Fruit fly (Drosophila melanogaster) whole organism, embryonic: ENCODE data around the gene Etfb.

Experiments
- Atf3 ChIP-seq: fragments of 200-800 bp; sonication (Bioruptor generic); optimal IDR thresholded peaks from 3 replicates; lab custom pipeline; 2016; ENCODE audit warnings: missing biosample characterization, missing genetic modification characterization
- CG11695 ChIP-seq: fragments of 200-800 bp; sonication (Bioruptor generic); IDR thresholded peaks from 3 replicates; pipeline ENCODE4 v1.3.6; 2022; ENCODE audit warnings: missing biosample characterization, missing genetic modification characterization
- CG12219 ChIP-seq: fragments of 200-800 bp; sonication (Bioruptor generic); optimal IDR thresholded peaks from 3 replicates; lab custom pipeline; 2018; ENCODE audit warnings: missing biosample characterization, mild to moderate bottlenecking, missing genetic modification characterization
- CG14667 ChIP-seq: fragments of 200-800 bp; sonication (Bioruptor generic); IDR thresholded peaks from 2 replicates; pipeline ENCODE4 v1.3.6; 2022; ENCODE audit warnings: missing biosample characterization, missing genetic modification characterization
- CG15011 ChIP-seq: fragments of 200-800 bp; sonication (Bioruptor generic); optimal IDR thresholded peaks from 3 replicates; lab custom pipeline; 2018; ENCODE audit warnings: missing biosample characterization, mild to moderate bottlenecking, missing genetic modification characterization
- CG1603 ChIP-seq: fragments of 200-800 bp; sonication (Bioruptor generic); optimal IDR thresholded peaks from 2 replicates; lab custom pipeline; 2019; ENCODE audit warnings: missing biosample characterization, mild to moderate bottlenecking, missing genetic modification characterization, moderate library complexity
- CG1647 ChIP-seq: fragments of 200-800 bp; sonication (Bioruptor generic); optimal IDR thresholded peaks from 3 replicates; lab custom pipeline; 2016; ENCODE audit warnings: missing biosample characterization, missing genetic modification characterization
- CG17328 ChIP-seq: fragments of 200-800 bp; sonication (Bioruptor generic); IDR thresholded peaks from 2 replicates; pipeline ENCODE4 v1.3.6; 2022; ENCODE audit warnings: missing biosample characterization, missing genetic modification characterization
- CG2875 ChIP-seq: fragments of 200-800 bp; sonication (Bioruptor generic); optimal IDR thresholded peaks from 2 replicates; lab custom pipeline; 2017; ENCODE audit warnings: missing biosample characterization, mild to moderate bottlenecking, missing genetic modification characterization, missing genetic modification reagents
- CG32767 ChIP-seq: fragments of 200-800 bp; sonication (Bioruptor generic); IDR thresholded peaks from 2 replicates; pipeline ENCODE4 v1.3.6; 2022; ENCODE audit warnings: missing biosample characterization, missing genetic modification characterization
- CG34224 ChIP-seq: fragments of 200-800 bp; sonication (Bioruptor generic); IDR thresholded peaks from 3 replicates; pipeline ENCODE4 v1.3.6; 2022; ENCODE audit warnings: missing biosample characterization, missing genetic modification characterization; ENCODE audit not compliant: partially characterized antibody
- CG7963 ChIP-seq: fragments of 200-800 bp; sonication (Bioruptor generic); IDR thresholded peaks from 3 replicates; pipeline ENCODE4 v1.3.6; 2022; ENCODE audit warnings: missing biosample characterization, missing genetic modification characterization; ENCODE audit not compliant: partially characterized antibody
- CG8944 ChIP-seq: fragments of 200-800 bp; sonication (Bioruptor generic); optimal IDR thresholded peaks from 3 replicates; lab custom pipeline; 2016; ENCODE audit warnings: missing biosample characterization, missing genetic modification characterization
- CG9437 ChIP-seq: fragments of 200-800 bp; sonication (Bioruptor generic); optimal IDR thresholded peaks from 2 replicates; lab custom pipeline; 2018; ENCODE audit warnings: missing biosample characterization, mild to moderate bottlenecking, missing genetic modification characterization
- HLH3B ChIP-seq: fragments of 200-800 bp; sonication (Bioruptor generic); IDR thresholded peaks from 2 replicates; pipeline ENCODE4 v1.3.6; 2022; ENCODE audit warnings: missing biosample characterization, missing genetic modification characterization
- MTF-1 ChIP-seq: fragments of 200-800 bp; sonication (Bioruptor generic); optimal IDR thresholded peaks from 2 replicates; lab custom pipeline; 2018; ENCODE audit warnings: missing biosample characterization, mild to moderate bottlenecking, missing genetic modification characterization, borderline replicate concordance
- Mes4 ChIP-seq: fragments of 200-800 bp; sonication (Bioruptor generic); optimal IDR thresholded peaks from 2 replicates; lab custom pipeline; 2016; ENCODE audit warnings: missing biosample characterization, missing genetic modification characterization
- NK7.1 ChIP-seq: fragments of 200-800 bp; sonication (Bioruptor generic); optimal IDR thresholded peaks from 3 replicates; lab custom pipeline; 2016; ENCODE audit warnings: missing biosample characterization, missing genetic modification characterization
- Pdp1 ChIP-seq, 2 experiments: fragments of 200-800 bp; sonication (Bioruptor generic); optimal IDR thresholded peaks; 3 replicates each; lab custom pipeline; 2016; ENCODE audit warnings: missing biosample characterization in 2 of 2, missing genetic modification characterization in 2 of 2, mild to moderate bottlenecking in 1 of 2, moderate library complexity in 1 of 2
- Ravus ChIP-seq: fragments of 200-800 bp; sonication (Bioruptor generic); IDR thresholded peaks from 2 replicates; pipeline ENCODE4 v1.3.6; 2022; ENCODE audit warnings: missing biosample characterization, missing genetic modification characterization
- Rfx ChIP-seq: fragments of 200-800 bp; sonication (Bioruptor generic); IDR thresholded peaks from 2 replicates; pipeline ENCODE4 v1.3.6; 2022; ENCODE audit warnings: missing biosample characterization, missing genetic modification characterization
- Side ChIP-seq: fragments of 200-800 bp; sonication (Bioruptor generic); optimal IDR thresholded peaks from 2 replicates; lab custom pipeline; 2016; ENCODE audit warnings: missing biosample characterization, missing genetic modification characterization
- Sox102F ChIP-seq: fragments of 200-800 bp; sonication (Bioruptor generic); optimal IDR thresholded peaks from 2 replicates; lab custom pipeline; 2018; ENCODE audit warnings: missing biosample characterization, mild to moderate bottlenecking, missing genetic modification characterization, moderate library complexity
- Xbp1 ChIP-seq: fragments of 200-800 bp; sonication (Bioruptor generic); optimal IDR thresholded peaks from 3 replicates; lab custom pipeline; 2016; ENCODE audit warnings: missing biosample characterization, mild to moderate bottlenecking, missing genetic modification characterization
- ac ChIP-seq: fragments of 200-800 bp; sonication (Bioruptor generic); optimal IDR thresholded peaks from 3 replicates; lab custom pipeline; 2017; ENCODE audit warnings: missing biosample characterization, mild to moderate bottlenecking, missing genetic modification characterization
- ap ChIP-seq: fragments of 200-800 bp; sonication (Bioruptor generic); IDR thresholded peaks from 2 replicates; pipeline ENCODE4 v1.3.6; 2022; ENCODE audit warnings: missing biosample characterization, missing genetic modification characterization
- ara ChIP-seq: fragments of 200-800 bp; sonication (Bioruptor generic); IDR thresholded peaks from 2 replicates; pipeline ENCODE4 v1.3.6; 2022; ENCODE audit warnings: missing biosample characterization, missing genetic modification characterization
- az2 ChIP-seq: fragments of 200-800 bp; sonication (Bioruptor generic); optimal IDR thresholded peaks from 3 replicates; lab custom pipeline; 2016; ENCODE audit warnings: missing biosample characterization, missing genetic modification characterization
- bigmax ChIP-seq: fragments of 200-800 bp; sonication (Bioruptor generic); optimal IDR thresholded peaks from 2 replicates; lab custom pipeline; 2018; ENCODE audit warnings: missing biosample characterization, mild to moderate bottlenecking, missing genetic modification characterization
- cas ChIP-seq: fragments of 200-800 bp; sonication (Bioruptor generic); IDR thresholded peaks from 2 replicates; pipeline ENCODE4 v1.3.6; 2022; ENCODE audit warnings: missing biosample characterization, missing genetic modification characterization
- cg ChIP-seq: fragments of 200-800 bp; sonication (Bioruptor generic); optimal IDR thresholded peaks from 3 replicates; lab custom pipeline; 2019; ENCODE audit warnings: missing biosample characterization, mild to moderate bottlenecking, missing genetic modification characterization, moderate library complexity
- chif ChIP-seq, 2 experiments: fragments of 200-800 bp; sonication (Bioruptor generic); optimal IDR thresholded peaks; 3 replicates each; lab custom pipeline; 2016; ENCODE audit warnings: missing biosample characterization in 2 of 2, missing genetic modification characterization in 2 of 2
- dmrt99B ChIP-seq: fragments of 200-800 bp; sonication (Bioruptor generic); optimal IDR thresholded peaks from 2 replicates; lab custom pipeline; 2018; ENCODE audit warnings: missing biosample characterization, mild to moderate bottlenecking, missing genetic modification characterization, moderate library complexity
- dysf ChIP-seq: fragments of 200-800 bp; sonication (Bioruptor generic); IDR thresholded peaks from 3 replicates; pipeline ENCODE4 v1.3.6; 2022; ENCODE audit warnings: missing biosample characterization, missing genetic modification characterization
- fd102C ChIP-seq: fragments of 200-800 bp; sonication (Bioruptor generic); optimal IDR thresholded peaks from 2 replicates; lab custom pipeline; 2018; ENCODE audit warnings: missing biosample characterization, mild to moderate bottlenecking, missing genetic modification characterization, moderate library complexity
- gfzf ChIP-seq: fragments of 200-800 bp; sonication (Bioruptor generic); optimal IDR thresholded peaks from 2 replicates; lab custom pipeline; 2016; ENCODE audit warnings: missing biosample characterization, mild to moderate bottlenecking, missing genetic modification characterization, moderate library complexity
- grau ChIP-seq: fragments of 200-800 bp; optimal IDR thresholded peaks from 3 replicates; lab custom pipeline; 2019; ENCODE audit warnings: missing biosample characterization, mild to moderate bottlenecking, missing genetic modification characterization, moderate library complexity
- grn ChIP-seq: fragments of 200-800 bp; sonication (Bioruptor generic); optimal IDR thresholded peaks from 3 replicates; lab custom pipeline; 2017; ENCODE audit warnings: missing biosample characterization, missing genetic modification characterization
- gro ChIP-seq: fragments of 200-800 bp; sonication (Bioruptor generic); optimal IDR thresholded peaks from 2 replicates; lab custom pipeline; 2016; ENCODE audit warnings: missing biosample characterization, missing genetic modification characterization
- gsb ChIP-seq: fragments of 200-800 bp; sonication (Bioruptor generic); IDR thresholded peaks from 2 replicates; pipeline ENCODE4 v1.3.6; 2022; ENCODE audit warnings: missing biosample characterization, missing genetic modification characterization
- jing ChIP-seq: fragments of 200-800 bp; sonication (Bioruptor generic); optimal IDR thresholded peaks from 2 replicates; lab custom pipeline; 2018; ENCODE audit warnings: missing biosample characterization, mild to moderate bottlenecking, missing genetic modification characterization
- klu ChIP-seq: fragments of 200-800 bp; sonication (Bioruptor generic); IDR thresholded peaks from 2 replicates; pipeline ENCODE4 v1.3.6; 2022; ENCODE audit warnings: missing biosample characterization, missing genetic modification characterization
- lab ChIP-seq: fragments of 200-800 bp; sonication (Bioruptor generic); optimal IDR thresholded peaks from 3 replicates; lab custom pipeline; 2017; ENCODE audit warnings: missing biosample characterization, missing genetic modification characterization, mild to moderate bottlenecking, moderate library complexity, missing genetic modification reagents
- lola ChIP-seq, 3 experiments: fragments of >200 bp in 2 of 3; fragments of 200-800 bp in 1 of 3; sonication (Bioruptor generic) in 1 of 3; optimal IDR thresholded peaks; 2 replicates each; lab custom pipeline; 2017 to 2019; ENCODE audit warnings: missing biosample characterization in 3 of 3, missing genetic modification characterization in 3 of 3, mild to moderate bottlenecking in 1 of 3, moderate library complexity in 1 of 3
- pzg ChIP-seq: fragments of 200-800 bp; sonication (Bioruptor generic); optimal IDR thresholded peaks from 3 replicates; lab custom pipeline; 2018; ENCODE audit warnings: missing biosample characterization, mild to moderate bottlenecking, missing genetic modification characterization, moderate library complexity
- row ChIP-seq: fragments of 200-800 bp; sonication (Bioruptor generic); IDR thresholded peaks from 3 replicates; pipeline ENCODE4 v1.3.6; 2022; ENCODE audit warnings: missing biosample characterization, missing genetic modification characterization
- tio ChIP-seq: fragments of 200-800 bp; sonication (Bioruptor generic); optimal IDR thresholded peaks from 2 replicates; lab custom pipeline; 2017; ENCODE audit warnings: missing biosample characterization, missing genetic modification characterization, inconsistent platforms
- tx ChIP-seq: fragments of 200-800 bp; sonication (Bioruptor generic); optimal IDR thresholded peaks from 2 replicates; lab custom pipeline; 2016; ENCODE audit warnings: missing biosample characterization, missing genetic modification characterization
- unpg ChIP-seq: fragments of 200-800 bp; sonication (Bioruptor generic); optimal IDR thresholded peaks from 3 replicates; lab custom pipeline; 2018; ENCODE audit warnings: missing biosample characterization, mild to moderate bottlenecking, missing genetic modification characterization, moderate library complexity
- vfl ChIP-seq: fragments of 200-800 bp; sonication (Bioruptor generic); optimal IDR thresholded peaks from 2 replicates; lab custom pipeline; 2016; ENCODE audit warnings: missing biosample characterization, missing genetic modification characterization
- wdn ChIP-seq: fragments of 200-800 bp; sonication (Bioruptor generic); IDR thresholded peaks from 2 replicates; pipeline ENCODE4 v1.3.6; 2022; ENCODE audit warnings: missing biosample characterization, missing genetic modification characterization

Gene Etfb

dm6 chr3R:29802753-29803313 lies at the start of gene Etfb, which contains the start of gene CG7789 (continued):
- peak; percentile 76 for TF ChIP-seq pzg (GFP tag; lab: Kevin White, UChicago)
- peak; percentile 65 for TF ChIP-seq CG1647 (GFP tag; lab: Kevin White, UChicago)
- peak; percentile 84 for TF ChIP-seq Xbp1
- TF ChIP-seq CG11695 (GFP tag; lab: Robert Waterston, UW): peak; percentile 80
- TF ChIP-seq ac (GFP tag; lab: Kevin White, UChicago): no peak
- no peak for TF ChIP-seq lab (GFP tag; lab: Kevin White, UChicago)
- no peak for TF ChIP-seq MTF-1 (GFP tag; lab: Kevin White, UChicago)
- no peak for TF ChIP-seq CG9437 (GFP tag; lab: Kevin White, UChicago)
- peak; percentile 87 for TF ChIP-seq CG34224 (GFP tag; lab: Robert Waterston, UW)
- peak; percentile 87 for TF ChIP-seq CG1603 (tag; lab: Kevin White, UChicago)
- TF ChIP-seq CG32767: peak; percentile 54; the same call in 1 of the 2 replicates
- TF ChIP-seq CG7963 (GFP tag; lab: Robert Waterston, UW): no peak
- peak; percentile 62 for TF ChIP-seq wdn (GFP tag; lab: Robert Waterston, UW)
- peak; percentile 75 for TF ChIP-seq tx (GFP tag; lab: Kevin White, UChicago)
- peak; percentile 70 for TF ChIP-seq vfl (GFP tag; lab: Kevin White, UChicago)
- TF ChIP-seq bigmax (GFP tag; lab: Kevin White, UChicago): no peak
- TF ChIP-seq CG2875: no peak
- TF ChIP-seq HLH3B (GFP tag; lab: Robert Waterston, UW): peak; percentile 67
- TF ChIP-seq Mes4 (GFP tag; lab: Kevin White, UChicago): peak; percentile 46
- TF ChIP-seq CG8944 (GFP tag; lab: Kevin White, UChicago): peak; percentile 39
- TF ChIP-seq jing (GFP tag; lab: Kevin White, UChicago): no peak
- no peak for TF ChIP-seq dmrt99B (tag; lab: Kevin White, UChicago)
- TF ChIP-seq dysf (GFP tag; lab: Robert Waterston, UW): peak; percentile 82
- 0 out of 2 replicates have a peak, but pooled peaks have one; percentile 3 for TF ChIP-seq Ravus (GFP tag; lab: Robert Waterston, UW)
- peak; percentile 36 for TF ChIP-seq CG14667 (GFP tag; lab: Robert Waterston, UW)
- TF ChIP-seq tio (GFP tag; lab: Kevin White, UChicago): no peak
- peak; percentile 56 for TF ChIP-seq grn
- TF ChIP-seq row (GFP tag; lab: Robert Waterston, UW): peak; percentile 93
- TF ChIP-seq NK7.1: peak; percentile 55
- peak; percentile 78 to 87 for TF ChIP-seq Pdp1 (GFP tag; optimal IDR thresholded peaks at IDR 0.05; lab: Kevin White, UChicago)
- peak; percentile 42; the same call in 1 of the 2 replicates for TF ChIP-seq cas (GFP tag; lab: Robert Waterston, UW)
- no peak for TF ChIP-seq fd102C (GFP tag; lab: Kevin White, UChicago)
- TF ChIP-seq az2 (GFP tag; lab: Kevin White, UChicago): peak; percentile 65
- peak; percentile 52 for TF ChIP-seq Side
- TF ChIP-seq Sox102F: no peak

- TF ChIP-seq Rfx (GFP tag; lab: Robert Waterston, UW) (no peak), chif (GFP tag; optimal IDR thresholded peaks at IDR 0.05; lab: Kevin White, UChicago) (peak in 1 of 2 experiments; percentile 28), cg (GFP tag; lab: Kevin White, UChicago) (no peak), ap (GFP tag; lab: Robert Waterston, UW) (0 out of 2 replicates have a peak, but pooled peaks have one; percentile 5), gsb (GFP tag; lab: Robert Waterston, UW) (no peak), CG12219 (GFP tag; lab: Kevin White, UChicago) (no peak), Atf3 (GFP tag; lab: Kevin White, UChicago) (no peak), klu (GFP tag; lab: Robert Waterston, UW) (no peak), lola (GFP tag; optimal IDR thresholded peaks at IDR 0.05; lab: Kevin White, UChicago) (no peak), CG15011 (GFP tag; lab: Kevin White, UChicago) (no peak), ara (GFP tag; lab: Robert Waterston, UW) (peak; percentile 51; the same call in 1 of the 2 replicates), CG17328 (0 out of 2 replicates have a peak, but pooled peaks have one; percentile 21), grau (no peak), gro (GFP tag; lab: Kevin White, UChicago) (no peak), unpg (GFP tag; lab: Kevin White, UChicago) (no peak), fd102C (GFP tag; lab: Kevin White, UChicago) (no peak), gfzf (GFP tag; lab: Kevin White, UChicago) (no peak)
These were observed 44.4 kb upstream of the Etfb start for dm6 chr3R:29847126-29847525.
